Worm (Caenorhabditis elegans) whole organism, L3 larva: ENCODE data around the gene str-214.
A peak's percentile ranks its signal among the peaks of the same experiment; 100 is the strongest.

Experiments used
- R02D3.7 ChIP-seq: fragments of 150-350 bp; optimal IDR thresholded peaks from 2 replicates; lab custom pipeline; 2014; ENCODE audit warnings: missing biosample characterization, missing genetic modification characterization
- ZK546.5 ChIP-seq: sonication (generic microtip); optimal IDR thresholded peaks from 2 replicates; lab custom pipeline; 2017; ENCODE audit warnings: missing biosample characterization, missing genetic modification characterization
- aly-2 ChIP-seq: fragments of 150-350 bp; optimal IDR thresholded peaks from 2 replicates; lab custom pipeline; 2014; ENCODE audit warnings: missing biosample characterization, missing genetic modification characterization
- ama-1 ChIP-seq: fragments of 150-350 bp; optimal IDR thresholded peaks from 2 replicates; lab custom pipeline; 2018
- ceh-16 ChIP-seq: sonication (generic microtip); optimal IDR thresholded peaks from 2 replicates; lab custom pipeline; 2017; ENCODE audit warnings: missing biosample characterization, missing genetic modification characterization
- ceh-28 ChIP-seq: fragments of 150-350 bp; optimal IDR thresholded peaks from 2 replicates; lab custom pipeline; 2014; ENCODE audit warnings: missing biosample characterization, missing genetic modification reagents, missing genetic modification characterization
- ceh-82 ChIP-seq: fragments of 150-350 bp; optimal IDR thresholded peaks from 2 replicates; lab custom pipeline; 2014; ENCODE audit warnings: missing biosample characterization, missing genetic modification characterization
- ceh-9 ChIP-seq: sonication (generic microtip); optimal IDR thresholded peaks from 2 replicates; lab custom pipeline; 2018; ENCODE audit warnings: missing biosample characterization, missing genetic modification characterization
- daf-12 ChIP-seq: fragments of 150-350 bp; optimal IDR thresholded peaks from 2 replicates; lab custom pipeline; 2014; ENCODE audit warnings: missing biosample characterization, missing genetic modification reagents, missing genetic modification characterization
- egl-27 ChIP-seq: sonication (generic microtip); optimal IDR thresholded peaks from 4 replicates; lab custom pipeline; 2017; ENCODE audit warnings: missing biosample characterization, missing genetic modification reagents, missing genetic modification characterization
- egl-5 ChIP-seq: fragments of 150-350 bp; optimal IDR thresholded peaks from 2 replicates; lab custom pipeline; 2017; ENCODE audit warnings: missing biosample characterization, missing genetic modification reagents, missing genetic modification characterization, inconsistent platforms
- elt-1 ChIP-seq: fragments of 150-350 bp; optimal IDR thresholded peaks from 2 replicates; lab custom pipeline; 2014; ENCODE audit warnings: missing biosample characterization, missing genetic modification characterization
- elt-2 ChIP-seq: sonication (generic microtip); optimal IDR thresholded peaks from 2 replicates; lab custom pipeline; 2016; ENCODE audit warnings: missing genetic modification reagents, mild to moderate bottlenecking, missing genetic modification characterization, missing compliant biosample characterization
- elt-3 ChIP-seq, 3 experiments: fragments of 150-350 bp in 1 of 3; sonication (generic microtip) in 2 of 3; optimal IDR thresholded peaks; 2 replicates in 2 of 3; 4 replicates in 1 of 3; lab custom pipeline; 2014 to 2017; ENCODE audit warnings: missing biosample characterization in 3 of 3, missing genetic modification characterization in 3 of 3
- eor-1 ChIP-seq, 2 experiments: fragments of 150-350 bp; optimal IDR thresholded peaks; 2 replicates each; lab custom pipeline; 2014 to 2018; ENCODE audit warnings: missing biosample characterization in 2 of 2, missing genetic modification characterization in 2 of 2
- fkh-10 ChIP-seq: sonication (generic microtip); optimal IDR thresholded peaks from 2 replicates; lab custom pipeline; 2017; ENCODE audit warnings: missing biosample characterization, missing genetic modification reagents, missing genetic modification characterization
- fkh-2 ChIP-seq: fragments of 150-350 bp; optimal IDR thresholded peaks from 2 replicates; lab custom pipeline; 2014; ENCODE audit warnings: missing biosample characterization, missing genetic modification reagents, missing genetic modification characterization
- fos-1 ChIP-seq: fragments of 150-350 bp; optimal IDR thresholded peaks from 2 replicates; lab custom pipeline; 2014; ENCODE audit warnings: missing biosample characterization, missing genetic modification characterization
- hmg-11 ChIP-seq: sonication (generic microtip); optimal IDR thresholded peaks from 2 replicates; lab custom pipeline; 2016; ENCODE audit warnings: missing genetic modification characterization, missing compliant biosample characterization
- jun-1 ChIP-seq: fragments of 150-350 bp; optimal IDR thresholded peaks from 2 replicates; lab custom pipeline; 2014; ENCODE audit warnings: missing biosample characterization, missing genetic modification reagents, missing genetic modification characterization
- lin-15B ChIP-seq: fragments of 150-350 bp; optimal IDR thresholded peaks from 2 replicates; lab custom pipeline; 2014; ENCODE audit warnings: missing biosample characterization, missing genetic modification characterization
- lin-39 ChIP-seq: fragments of 150-350 bp; optimal IDR thresholded peaks from 2 replicates; lab custom pipeline; 2018; ENCODE audit warnings: missing biosample characterization, missing genetic modification reagents, missing genetic modification characterization
- lsy-12 ChIP-seq: sonication (generic microtip); optimal IDR thresholded peaks from 2 replicates; lab custom pipeline; 2016; ENCODE audit warnings: mild to moderate bottlenecking, missing genetic modification characterization, missing compliant biosample characterization
- mdl-1 ChIP-seq: fragments of 150-350 bp; optimal IDR thresholded peaks from 2 replicates; lab custom pipeline; 2014; ENCODE audit warnings: missing biosample characterization, missing genetic modification characterization
- mml-1 ChIP-seq: fragments of 150-350 bp; sonication (generic microtip); optimal IDR thresholded peaks from 3 replicates; lab custom pipeline; 2014; ENCODE audit warnings: missing biosample characterization, missing genetic modification characterization
- nfya-1 ChIP-seq: sonication (generic microtip); optimal IDR thresholded peaks from 2 replicates; lab custom pipeline; 2017; ENCODE audit warnings: missing genetic modification characterization, mild to moderate bottlenecking, missing compliant biosample characterization, antibody characterized with exemption, moderate library complexity; ENCODE audit not compliant: insufficient read depth
- nhr-11 ChIP-seq: fragments of 150-350 bp; optimal IDR thresholded peaks from 2 replicates; lab custom pipeline; 2014; ENCODE audit warnings: missing biosample characterization, missing genetic modification characterization
- nhr-12 ChIP-seq: fragments of 150-350 bp; optimal IDR thresholded peaks from 2 replicates; lab custom pipeline; 2014; ENCODE audit warnings: missing biosample characterization, missing genetic modification characterization
- nhr-23 ChIP-seq: fragments of 150-350 bp; optimal IDR thresholded peaks from 2 replicates; lab custom pipeline; 2014; ENCODE audit warnings: missing biosample characterization, missing genetic modification reagents, missing genetic modification characterization
- nhr-237 ChIP-seq: fragments of 150-350 bp; optimal IDR thresholded peaks from 2 replicates; lab custom pipeline; 2014; ENCODE audit warnings: missing biosample characterization, missing genetic modification characterization
- nhr-25 ChIP-seq: sonication (generic microtip); optimal IDR thresholded peaks from 2 replicates; lab custom pipeline; 2017; ENCODE audit warnings: missing biosample characterization, missing genetic modification characterization
- nhr-28 ChIP-seq: fragments of 150-350 bp; optimal IDR thresholded peaks from 2 replicates; lab custom pipeline; 2014; ENCODE audit warnings: missing biosample characterization, missing genetic modification characterization
- nhr-43 ChIP-seq: sonication (generic microtip); optimal IDR thresholded peaks from 2 replicates; lab custom pipeline; 2016; ENCODE audit warnings: mild to moderate bottlenecking, missing genetic modification characterization, missing compliant biosample characterization; ENCODE audit not compliant: poor library complexity, severe bottlenecking
- nhr-67 ChIP-seq: fragments of 150-350 bp; optimal IDR thresholded peaks from 2 replicates; lab custom pipeline; 2014; ENCODE audit warnings: missing biosample characterization, missing genetic modification characterization
- nhr-76 ChIP-seq: fragments of 150-350 bp; sonication (generic microtip); optimal IDR thresholded peaks from 5 replicates; lab custom pipeline; 2014; ENCODE audit warnings: missing biosample characterization, missing genetic modification characterization
- nhr-77 ChIP-seq: fragments of 150-350 bp; optimal IDR thresholded peaks from 2 replicates; lab custom pipeline; 2014; ENCODE audit warnings: missing biosample characterization, missing genetic modification characterization
- pha-4 ChIP-seq: fragments of 150-350 bp; optimal IDR thresholded peaks from 2 replicates; lab custom pipeline; 2014; ENCODE audit warnings: missing biosample characterization, missing genetic modification reagents, missing genetic modification characterization
- pqm-1 ChIP-seq: fragments of 150-350 bp; optimal IDR thresholded peaks from 2 replicates; lab custom pipeline; 2017; ENCODE audit warnings: missing biosample characterization, missing genetic modification characterization, inconsistent platforms
- sea-2 ChIP-seq: fragments of 150-350 bp; sonication (generic microtip); optimal IDR thresholded peaks from 4 replicates; lab custom pipeline; 2014; ENCODE audit warnings: missing biosample characterization, missing genetic modification reagents, missing genetic modification characterization
- skn-1 ChIP-seq: fragments of 150-350 bp; optimal IDR thresholded peaks from 2 replicates; lab custom pipeline; 2014; ENCODE audit warnings: missing biosample characterization, missing genetic modification characterization
- snpc-4 ChIP-seq: fragments of 150-350 bp; optimal IDR thresholded peaks from 2 replicates; lab custom pipeline; 2014; ENCODE audit warnings: missing biosample characterization, missing genetic modification characterization
- tbx-2 ChIP-seq: sonication (generic microtip); optimal IDR thresholded peaks from 2 replicates; lab custom pipeline; 2016; ENCODE audit warnings: mild to moderate bottlenecking, missing genetic modification characterization, missing compliant biosample characterization
- unc-39 ChIP-seq: sonication (generic microtip); optimal IDR thresholded peaks from 4 replicates; lab custom pipeline; 2017; ENCODE audit warnings: missing biosample characterization, missing genetic modification characterization
- unc-62 ChIP-seq: fragments of 150-350 bp; sonication (generic microtip); optimal IDR thresholded peaks from 4 replicates; lab custom pipeline; 2014; ENCODE audit warnings: missing biosample characterization, missing genetic modification reagents, missing genetic modification characterization
- zag-1 ChIP-seq: fragments of 150-350 bp; optimal IDR thresholded peaks from 2 replicates; lab custom pipeline; 2014; ENCODE audit warnings: missing biosample characterization, missing genetic modification characterization
- ztf-11 ChIP-seq: fragments of 150-350 bp; optimal IDR thresholded peaks from 2 replicates; lab custom pipeline; 2014; ENCODE audit warnings: missing biosample characterization, missing genetic modification characterization
- ztf-4 ChIP-seq: fragments of 150-350 bp; optimal IDR thresholded peaks from 2 replicates; lab custom pipeline; 2014; ENCODE audit warnings: missing biosample characterization, missing genetic modification characterization

Gene str-214

DNA sequence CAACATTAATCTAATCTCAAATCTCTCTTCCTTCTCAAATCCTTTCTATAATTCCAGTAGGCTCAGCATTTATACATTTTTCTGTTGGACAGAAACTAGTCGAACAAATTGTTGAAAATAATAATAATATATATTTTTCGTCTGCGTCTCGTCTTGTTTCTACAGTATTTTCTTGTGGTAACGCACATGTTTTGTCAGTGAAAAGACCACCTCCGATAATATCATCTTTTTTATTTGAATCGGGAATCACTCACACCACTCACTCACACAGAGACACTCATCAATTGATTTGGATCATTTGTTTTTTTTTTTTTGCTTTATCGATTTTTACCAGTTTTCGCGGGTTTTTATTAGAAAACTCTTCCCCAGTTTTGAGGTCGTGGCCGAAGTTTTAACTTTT is 39.6 kb downstream of the str-214 start:
- TF ChIP-seq pha-4 (tag; lab: Kevin White, UChicago) (peak; percentile 6), nhr-77 (tag; lab: Kevin White, UChicago) (no peak), ztf-11 (tag; lab: Kevin White, UChicago) (no peak), fkh-2 (tag; lab: Kevin White, UChicago) (no peak), lsy-12 (no peak), ama-1 (lab: Kevin White, UChicago) (no peak)

DNA sequence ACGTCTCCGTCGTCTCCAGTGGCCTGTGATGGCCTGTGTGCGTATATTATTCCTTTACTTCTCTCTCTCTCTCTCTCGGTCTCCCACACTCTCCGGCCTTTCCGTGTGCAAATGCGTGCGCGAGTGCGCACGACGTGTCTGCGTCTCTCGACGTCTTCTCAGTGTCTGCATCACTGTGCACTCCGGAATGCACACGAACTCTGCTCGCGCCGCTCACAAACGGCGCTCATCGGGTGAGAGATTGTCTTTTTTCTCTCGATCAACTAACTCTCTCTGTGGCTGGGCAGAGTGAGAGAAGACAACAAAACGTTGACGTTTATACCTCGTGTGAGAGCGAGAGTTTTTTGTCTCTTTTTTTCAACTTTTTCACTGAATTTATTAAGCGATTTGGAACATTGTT is 40.8 kb downstream of the str-214 start:
- TF ChIP-seq nhr-28 (tag; lab: Kevin White, UChicago) (no peak), fkh-10 (GFP tag; lab: Kevin White, UChicago) (peak; percentile 87), ZK546.5 (tag; lab: Kevin White, UChicago) (no peak), jun-1 (peak; percentile 96), pqm-1 (tag; lab: Kevin White, UChicago) (peak; percentile 91), elt-3 (tag; optimal IDR thresholded peaks at IDR 0.05; lab: Kevin White, UChicago) (no peak), aly-2 (tag; lab: Kevin White, UChicago) (no peak), nhr-76 (no peak), daf-12 (no peak), fos-1 (tag; lab: Kevin White, UChicago) (no peak), zag-1 (tag; lab: Kevin White, UChicago) (no peak), lsy-12 (peak; percentile 84), nfya-1 (tag; lab: Kevin White, UChicago) (peak; percentile 96), nhr-12 (no peak), nhr-11 (tag; lab: Kevin White, UChicago) (no peak), lin-15B (tag; lab: Kevin White, UChicago) (peak; percentile 68), tbx-2 (peak; percentile 56), nhr-43 (peak; percentile 60), mml-1 (tag; lab: Kevin White, UChicago) (no peak), ztf-11 (tag; lab: Kevin White, UChicago) (no peak), ztf-4 (tag; lab: Kevin White, UChicago) (no peak), egl-27 (tag; lab: Kevin White, UChicago) (peak; percentile 71), unc-62 (peak; percentile 13), skn-1 (tag; lab: Kevin White, UChicago) (peak; percentile 85), elt-1 (no peak), pha-4 (tag; lab: Kevin White, UChicago) (peak; percentile 81), egl-5 (peak; percentile 70), nhr-77 (tag; lab: Kevin White, UChicago) (no peak), nhr-237 (tag; lab: Kevin White, UChicago) (no peak), elt-2 (tag; lab: Kevin White, UChicago) (peak; percentile 86), nhr-23 (peak; percentile 83), unc-39 (tag; lab: Kevin White, UChicago) (no peak), hmg-11 (tag; lab: Kevin White, UChicago) (peak; percentile 99), sea-2 (GFP tag; lab: Kevin White, UChicago) (no peak), mdl-1 (tag; lab: Kevin White, UChicago) (peak; percentile 58), ceh-16 (no peak), R02D3.7 (tag; lab: Kevin White, UChicago) (peak; percentile 72), lin-39 (tag; lab: Kevin White, UChicago) (peak; percentile 92), eor-1 (tag; optimal IDR thresholded peaks at IDR 0.05; lab: Kevin White, UChicago) (no peak), nhr-25 (tag; lab: Kevin White, UChicago) (peak; percentile 64), snpc-4 (tag; lab: Kevin White, UChicago) (peak; percentile 52), ama-1 (lab: Kevin White, UChicago) (peak; percentile 34), ceh-82 (tag; lab: Kevin White, UChicago) (peak; percentile 23), fkh-2 (tag; lab: Kevin White, UChicago) (no peak), ceh-28 (tag; lab: Kevin White, UChicago) (peak; percentile 84), ceh-9 (tag; lab: Kevin White, UChicago) (no peak), nhr-67 (tag; lab: Kevin White, UChicago) (no peak)
